Fruit fly (Drosophila melanogaster): ENCODE measurements around the gene CCT6.

Gene CCT6

dm6 chrX:15709984-15710750 is 36.3 kb upstream of the CCT6 start, which contains the start of the genes CG9281 and CG15601 (continued):
- TF ChIP-seq E2f2 (GFP tag; IDR thresholded peaks at IDR 0.05), result no peak
- no peak for TF ChIP-seq kah (GFP tag; optimal IDR thresholded peaks at IDR 0.05)
- no peak for TF ChIP-seq CG8924 (tag; optimal IDR thresholded peaks at IDR 0.05)
- no peak for TF ChIP-seq CG5180 (GFP tag; optimal IDR thresholded peaks at IDR 0.05)
- TF ChIP-seq pita (GFP tag; optimal IDR thresholded peaks at IDR 0.05), result no peak
- TF ChIP-seq slbo (GFP tag; IDR thresholded peaks at IDR 0.05), result peak; percentile 43
- no peak for TF ChIP-seq ranshi (GFP tag; IDR thresholded peaks at IDR 0.05)
- no peak for TF ChIP-seq CG10979 (tag; optimal IDR thresholded peaks at IDR 0.05)
- peak; percentile 13 for TF ChIP-seq CG4328 (GFP tag; optimal IDR thresholded peaks at IDR 0.05)
- no peak for TF ChIP-seq Nf-YA (GFP tag; IDR thresholded peaks at IDR 0.05)
- TF ChIP-seq CG5953 (GFP tag; IDR thresholded peaks at IDR 0.05), result no peak
- TF ChIP-seq CTCF (GFP tag; optimal IDR thresholded peaks at IDR 0.05), result no peak
- peak; percentile 24 for TF ChIP-seq Nf-YC (tag; optimal IDR thresholded peaks at IDR 0.05)
- TF ChIP-seq Lpt (GFP tag; optimal IDR thresholded peaks at IDR 0.05), result no peak
- peak; percentile 48 for TF ChIP-seq trem (tag; optimal IDR thresholded peaks at IDR 0.05)

- TF ChIP-seq CG3065 (GFP tag; optimal IDR thresholded peaks at IDR 0.05) (no peak), CG2116 (GFP tag; optimal IDR thresholded peaks at IDR 0.05) (peak; percentile 18), CG9797 (GFP tag; optimal IDR thresholded peaks at IDR 0.05) (peak; percentile 42), Ets97D (GFP tag; optimal IDR thresholded peaks at IDR 0.05) (no peak), Abd-B (GFP tag; optimal IDR thresholded peaks at IDR 0.05) (no peak), CG10267 (tag; optimal IDR thresholded peaks at IDR 0.05) (peak; percentile 7), dan (GFP tag; IDR thresholded peaks at IDR 0.05) (no peak), Hr78 (GFP tag; optimal IDR thresholded peaks at IDR 0.05) (no peak), CG4617 (GFP tag; optimal IDR thresholded peaks at IDR 0.05; ENCODE audit: borderline replicate concordance) (peak; percentile 13), CG15601 (tag; optimal IDR thresholded peaks at IDR 0.05) (peak; percentile 7), gfzf (GFP tag; optimal IDR thresholded peaks at IDR 0.05) (peak; percentile 61), ara (GFP tag; IDR thresholded peaks at IDR 0.05) (no peak), Eip74EF (GFP tag; optimal IDR thresholded peaks at IDR 0.05) (no peak), CG14710 (tag; optimal IDR thresholded peaks at IDR 0.05) (peak; percentile 72), Dp (GFP tag; optimal IDR thresholded peaks at IDR 0.05) (peak; percentile 3), row (GFP tag; IDR thresholded peaks at IDR 0.05) (peak; percentile 20; the same call in 1 of the 3 replicates), Max (GFP tag; optimal IDR thresholded peaks at IDR 0.05) (peak; percentile 4), Mrtf (GFP tag; IDR thresholded peaks at IDR 0.05) (no peak), Sin3A (optimal IDR thresholded peaks at IDR 0.05) (peak; percentile 21), CG17361 (GFP tag; IDR thresholded peaks at IDR 0.05) (peak; percentile 23; the same call in 1 of the 3 replicates), amos (GFP tag; IDR thresholded peaks at IDR 0.05; ENCODE audit: partially characterized antibody) (0 out of 2 replicates have a peak, but pooled peaks have one; percentile 8), CG3995 (GFP tag; optimal IDR thresholded peaks at IDR 0.05) (peak; percentile 85), ro (GFP tag; IDR thresholded peaks at IDR 0.05) (no peak), CG9727 (GFP tag; optimal IDR thresholded peaks at IDR 0.05) (peak; percentile 5), BEAF-32 (GFP tag; optimal IDR thresholded peaks at IDR 0.05) (peak; percentile 72), CG30020 (tag; optimal IDR thresholded peaks at IDR 0.05) (peak; percentile 20)
These were observed 35.7 kb upstream of the CCT6 start for dm6 chrX:15710751-15711179.

Data from whole organism, embryonic.